Worm (Caenorhabditis elegans): ENCODE data around the gene nas-13.

- TF ChIP-seq W03F9.2 (tag; optimal IDR thresholded peaks at IDR 0.05) (no peak), him-1 (tag; optimal IDR thresholded peaks at IDR 0.05) (no peak), dao-5 (tag; optimal IDR thresholded peaks at IDR 0.05) (no peak)
These were observed 38.0 kb upstream of the nas-13 start, which contains the start of gene sprr-1 for ce11 chrX:15466032-15466431.
